Fruit fly (Drosophila melanogaster) whole organism, embryonic: ENCODE data around the gene CG15337.
A peak's percentile ranks its signal among the peaks of the same experiment; 100 is the strongest.

Experiments
- Abd-B ChIP-seq: fragments of 200-800 bp; sonication (Bioruptor generic); optimal IDR thresholded peaks from 2 replicates; lab custom pipeline; 2018; ENCODE audit warnings: missing biosample characterization, mild to moderate bottlenecking, missing genetic modification characterization, moderate library complexity
- Ada2b ChIP-seq: fragments of 200-800 bp; sonication (Bioruptor generic); IDR thresholded peaks from 2 replicates; pipeline ENCODE4 v1.3.6; 2022; ENCODE audit warnings: missing biosample characterization, missing genetic modification characterization
- Adf1 ChIP-seq: fragments of 200-800 bp; sonication (Bioruptor generic); IDR thresholded peaks from 2 replicates; pipeline ENCODE4 v1.3.6; 2022; ENCODE audit warnings: missing biosample characterization, missing genetic modification characterization
- Aef1 ChIP-seq: fragments of 200-800 bp; sonication (Bioruptor generic); IDR thresholded peaks from 3 replicates; pipeline ENCODE4 v1.3.6; 2022; ENCODE audit warnings: missing biosample characterization, missing genetic modification characterization
- Awh ChIP-seq: fragments of 200-800 bp; sonication (Bioruptor generic); IDR thresholded peaks from 2 replicates; pipeline ENCODE4, ENCODE4 v1.3.6; 2022; ENCODE audit warnings: missing biosample characterization, missing genetic modification characterization
- BEAF-32 ChIP-seq: fragments of 200-800 bp; sonication (Bioruptor generic); optimal IDR thresholded peaks from 3 replicates; lab custom pipeline; 2017; ENCODE audit warnings: missing biosample characterization, missing genetic modification characterization, mild to moderate bottlenecking, moderate library complexity, missing genetic modification reagents
- Bdp1 ChIP-seq: fragments of 200-800 bp; sonication (Bioruptor generic); optimal IDR thresholded peaks from 3 replicates; lab custom pipeline; 2016; ENCODE audit warnings: missing biosample characterization, missing genetic modification characterization
- C15 ChIP-seq: fragments of 200-800 bp; sonication (Bioruptor generic); IDR thresholded peaks from 3 replicates; pipeline ENCODE4 v1.3.6; 2022; ENCODE audit warnings: missing biosample characterization, missing genetic modification characterization
- CG10321 ChIP-seq: fragments of 200-800 bp; sonication (Bioruptor generic); IDR thresholded peaks from 2 replicates; pipeline ENCODE4 v1.3.6; 2022; ENCODE audit warnings: missing biosample characterization, missing genetic modification characterization
- CG10654 ChIP-seq: fragments of 200-800 bp; sonication (Bioruptor generic); optimal IDR thresholded peaks from 2 replicates; lab custom pipeline; 2016; ENCODE audit warnings: missing biosample characterization, missing genetic modification characterization
- CG11560 ChIP-seq: fragments of 200-800 bp; sonication (Bioruptor generic); IDR thresholded peaks from 3 replicates; pipeline ENCODE4 v1.3.6; 2022; ENCODE audit warnings: missing biosample characterization, missing genetic modification characterization
- CG1233 ChIP-seq: fragments of 200-800 bp; sonication (Bioruptor generic); optimal IDR thresholded peaks from 4 replicates; lab custom pipeline; 2018; ENCODE audit warnings: missing biosample characterization, mild to moderate bottlenecking, missing genetic modification characterization
- CG14667 ChIP-seq: fragments of 200-800 bp; sonication (Bioruptor generic); IDR thresholded peaks from 2 replicates; pipeline ENCODE4 v1.3.6; 2022; ENCODE audit warnings: missing biosample characterization, missing genetic modification characterization
- CG17912 ChIP-seq: fragments of 200-800 bp; sonication (Bioruptor generic); optimal IDR thresholded peaks from 2 replicates; lab custom pipeline; 2018; ENCODE audit warnings: missing biosample characterization, mild to moderate bottlenecking, missing genetic modification characterization
- CG2129 ChIP-seq: fragments of 200-800 bp; sonication (Bioruptor generic); IDR thresholded peaks from 2 replicates; pipeline ENCODE4 v1.3.6; 2022; ENCODE audit warnings: missing biosample characterization, missing genetic modification characterization; ENCODE audit not compliant: partially characterized antibody
- CG34422 ChIP-seq: fragments of 200-800 bp; sonication (Bioruptor generic); IDR thresholded peaks from 3 replicates; pipeline ENCODE4 v1.3.6; 2022; ENCODE audit warnings: missing biosample characterization, missing genetic modification characterization
- CG43689 ChIP-seq: fragments of 200-800 bp; sonication (Bioruptor generic); IDR thresholded peaks from 2 replicates; pipeline ENCODE4 v1.3.6; 2022; ENCODE audit warnings: missing biosample characterization, missing genetic modification characterization
- CG4820 ChIP-seq: fragments of 200-800 bp; sonication (Bioruptor generic); optimal IDR thresholded peaks from 3 replicates; lab custom pipeline; 2016; ENCODE audit warnings: missing biosample characterization, missing genetic modification characterization
- CG6683 ChIP-seq: fragments of 200-800 bp; sonication (Bioruptor generic); optimal IDR thresholded peaks from 2 replicates; lab custom pipeline; 2017; ENCODE audit warnings: missing biosample characterization, mild to moderate bottlenecking, missing genetic modification characterization, missing genetic modification reagents
- CG6765 ChIP-seq: fragments of 200-800 bp; sonication (Bioruptor generic); optimal IDR thresholded peaks from 3 replicates; lab custom pipeline; 2017; ENCODE audit warnings: missing biosample characterization, mild to moderate bottlenecking, missing genetic modification characterization
- CG9876 ChIP-seq: fragments of 200-800 bp; sonication (Bioruptor generic); optimal IDR thresholded peaks from 2 replicates; lab custom pipeline; 2016; ENCODE audit warnings: missing biosample characterization, missing genetic modification characterization
- Dad ChIP-seq: fragments of 200-800 bp; sonication (Bioruptor generic); optimal IDR thresholded peaks from 3 replicates; lab custom pipeline; 2016; ENCODE audit warnings: missing biosample characterization, missing genetic modification characterization
- Eip74EF ChIP-seq, 2 experiments: fragments of 200-800 bp in 1 of 2; fragments of >200 bp in 1 of 2; sonication (Bioruptor generic) in 1 of 2; optimal IDR thresholded peaks; 2 replicates each; lab custom pipeline; 2017 to 2019; ENCODE audit warnings: missing biosample characterization in 2 of 2, missing genetic modification characterization in 2 of 2, mild to moderate bottlenecking in 1 of 2, moderate library complexity in 1 of 2
- HLH3B ChIP-seq: fragments of 200-800 bp; sonication (Bioruptor generic); IDR thresholded peaks from 2 replicates; pipeline ENCODE4 v1.3.6; 2022; ENCODE audit warnings: missing biosample characterization, missing genetic modification characterization
- Sin3A ChIP-seq: fragments of >200 bp; optimal IDR thresholded peaks from 2 replicates; lab custom pipeline; 2018
- Stat92E ChIP-seq, 3 experiments: fragments of >200 bp in 2 of 3; fragments of 200-800 bp in 1 of 3; sonication (Bioruptor generic) in 1 of 3; optimal IDR thresholded peaks; 2 replicates each; lab custom pipeline; 2017 to 2019; ENCODE audit warnings: missing biosample characterization in 3 of 3, missing genetic modification characterization in 3 of 3, mild to moderate bottlenecking in 1 of 3, moderate library complexity in 1 of 3
- Xbp1 ChIP-seq: fragments of 200-800 bp; sonication (Bioruptor generic); optimal IDR thresholded peaks from 3 replicates; lab custom pipeline; 2016; ENCODE audit warnings: missing biosample characterization, mild to moderate bottlenecking, missing genetic modification characterization
- ab ChIP-seq: fragments of 200-800 bp; sonication (Bioruptor generic); optimal IDR thresholded peaks from 2 replicates; lab custom pipeline; 2016; ENCODE audit warnings: missing biosample characterization, missing genetic modification characterization
- abd-A ChIP-seq: fragments of 200-800 bp; sonication (Bioruptor generic); optimal IDR thresholded peaks from 3 replicates; lab custom pipeline; 2019; ENCODE audit warnings: missing biosample characterization, mild to moderate bottlenecking, missing genetic modification characterization, moderate library complexity
- ap ChIP-seq: fragments of 200-800 bp; sonication (Bioruptor generic); IDR thresholded peaks from 2 replicates; pipeline ENCODE4 v1.3.6; 2022; ENCODE audit warnings: missing biosample characterization, missing genetic modification characterization
- ara ChIP-seq: fragments of 200-800 bp; sonication (Bioruptor generic); IDR thresholded peaks from 2 replicates; pipeline ENCODE4 v1.3.6; 2022; ENCODE audit warnings: missing biosample characterization, missing genetic modification characterization
- ash1 ChIP-seq: fragments of 200-800 bp; sonication (Bioruptor generic); optimal IDR thresholded peaks from 2 replicates; lab custom pipeline; 2018; ENCODE audit warnings: missing biosample characterization, mild to moderate bottlenecking, missing genetic modification characterization
- bbx ChIP-seq: fragments of 200-800 bp; sonication (Bioruptor generic); IDR thresholded peaks from 2 replicates; pipeline ENCODE4 v1.3.6; 2022; ENCODE audit warnings: missing biosample characterization, missing genetic modification characterization; ENCODE audit not compliant: partially characterized antibody
- bowl ChIP-seq: fragments of 200-800 bp; sonication (Bioruptor generic); IDR thresholded peaks from 2 replicates; pipeline ENCODE4 v1.3.6; 2022; ENCODE audit warnings: missing biosample characterization, missing genetic modification characterization
- dati ChIP-seq: fragments of 200-800 bp; sonication (Bioruptor generic); IDR thresholded peaks from 2 replicates; pipeline ENCODE4 v1.3.6; 2022; ENCODE audit warnings: missing biosample characterization, missing genetic modification characterization
- eve ChIP-seq, 2 experiments: fragments of >200 bp; optimal IDR thresholded peaks; 2 replicates each; lab custom pipeline; 2017; ENCODE audit warnings: missing biosample characterization in 2 of 2, missing genetic modification characterization in 2 of 2
- exex ChIP-seq: fragments of 200-800 bp; sonication (Bioruptor generic); optimal IDR thresholded peaks from 4 replicates; lab custom pipeline; 2018; ENCODE audit warnings: missing biosample characterization, mild to moderate bottlenecking, missing genetic modification characterization, moderate library complexity
- grn ChIP-seq: fragments of 200-800 bp; sonication (Bioruptor generic); optimal IDR thresholded peaks from 3 replicates; lab custom pipeline; 2017; ENCODE audit warnings: missing biosample characterization, missing genetic modification characterization
- gro ChIP-seq: fragments of 200-800 bp; sonication (Bioruptor generic); optimal IDR thresholded peaks from 2 replicates; lab custom pipeline; 2016; ENCODE audit warnings: missing biosample characterization, missing genetic modification characterization
- ham ChIP-seq: fragments of 200-800 bp; sonication (Bioruptor generic); IDR thresholded peaks from 2 replicates; pipeline ENCODE4 v1.3.6; 2022; ENCODE audit warnings: missing biosample characterization, missing genetic modification characterization
- ind ChIP-seq: fragments of 200-800 bp; sonication (Bioruptor generic); optimal IDR thresholded peaks from 3 replicates; lab custom pipeline; 2016; ENCODE audit warnings: missing biosample characterization, missing genetic modification characterization
- lola ChIP-seq, 3 experiments: fragments of >200 bp in 2 of 3; fragments of 200-800 bp in 1 of 3; sonication (Bioruptor generic) in 1 of 3; optimal IDR thresholded peaks; 2 replicates each; lab custom pipeline; 2017 to 2019; ENCODE audit warnings: missing biosample characterization in 3 of 3, missing genetic modification characterization in 3 of 3, mild to moderate bottlenecking in 1 of 3, moderate library complexity in 1 of 3
- lov ChIP-seq, 2 experiments: fragments of 200-800 bp in 1 of 2; fragments of >200 bp in 1 of 2; sonication (Bioruptor generic) in 1 of 2; IDR thresholded peaks in 1 of 2; optimal IDR thresholded peaks in 1 of 2; 2 replicates in 1 of 2; 3 replicates in 1 of 2; pipeline versions ENCODE4 v1.3.6 to Lab custom; 2017 to 2022; ENCODE audit warnings: missing biosample characterization in 1 of 2, missing genetic modification characterization in 1 of 2
- luna ChIP-seq: fragments of 200-800 bp; sonication (Bioruptor generic); optimal IDR thresholded peaks from 2 replicates; lab custom pipeline; 2016; ENCODE audit warnings: missing biosample characterization, missing genetic modification characterization
- nau ChIP-seq: fragments of 200-800 bp; sonication (Bioruptor generic); optimal IDR thresholded peaks from 3 replicates; lab custom pipeline; 2017; ENCODE audit warnings: missing biosample characterization, mild to moderate bottlenecking, missing genetic modification characterization, missing genetic modification reagents
- oc ChIP-seq: fragments of 200-800 bp; sonication (Bioruptor generic); optimal IDR thresholded peaks from 2 replicates; lab custom pipeline; 2018; ENCODE audit warnings: missing biosample characterization, mild to moderate bottlenecking, missing genetic modification characterization, moderate library complexity
- prd ChIP-seq, 3 experiments: fragments of >200 bp in 2 of 3; fragments of 200-800 bp in 1 of 3; sonication (Bioruptor generic) in 1 of 3; optimal IDR thresholded peaks in 2 of 3; IDR thresholded peaks in 1 of 3; 2 replicates in 2 of 3; 3 replicates in 1 of 3; pipeline versions ENCODE4 v1.3.6 to Lab custom; 2017 to 2022; ENCODE audit warnings: missing biosample characterization in 1 of 3, missing genetic modification characterization in 1 of 3
- shn ChIP-seq: fragments of 200-800 bp; sonication (Bioruptor generic); optimal IDR thresholded peaks from 3 replicates; lab custom pipeline; 2016; ENCODE audit warnings: missing biosample characterization, missing genetic modification characterization
- stc ChIP-seq: fragments of 200-800 bp; sonication (Bioruptor generic); IDR thresholded peaks from 2 replicates; pipeline ENCODE4 v1.3.6; 2022; ENCODE audit warnings: missing biosample characterization, missing genetic modification characterization
- tio ChIP-seq: fragments of 200-800 bp; sonication (Bioruptor generic); optimal IDR thresholded peaks from 2 replicates; lab custom pipeline; 2017; ENCODE audit warnings: missing biosample characterization, missing genetic modification characterization, inconsistent platforms

The CG15337 gene

DNA sequence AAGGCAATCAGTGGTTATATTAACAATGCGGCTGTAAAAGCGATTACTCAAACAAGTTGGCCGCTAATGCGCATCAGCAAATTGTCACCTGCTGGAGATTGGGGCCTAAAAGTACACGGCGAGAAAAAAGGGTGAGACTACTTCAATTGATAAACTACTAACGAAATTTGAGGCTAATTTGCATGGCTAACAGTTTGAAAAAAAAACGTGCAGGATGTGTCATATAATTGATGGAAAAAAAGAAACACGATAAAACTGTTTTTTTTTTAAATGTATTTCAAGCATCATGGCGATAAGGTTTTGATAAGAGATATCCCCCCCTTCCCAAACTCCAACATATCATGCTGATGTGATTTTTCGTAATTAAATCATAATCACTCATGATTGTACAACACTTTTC lies 47.1 kb upstream of the CG15337 start (continued):
- TF ChIP-seq luna (GFP tag; lab: Kevin White, UChicago) (no peak), prd (optimal IDR thresholded peaks at IDR 0.05; lab: Kevin White, UChicago) (no peak), prd (GFP tag; IDR thresholded peaks at IDR 0.05; lab: Robert Waterston, UW) (no peak; the same call in 2 of the 3 replicates), Stat92E (GFP tag; optimal IDR thresholded peaks at IDR 0.05; lab: Kevin White, UChicago) (no peak), eve (GFP tag; optimal IDR thresholded peaks at IDR 0.05; lab: Kevin White, UChicago) (no peak), CG34422 (GFP tag; lab: Robert Waterston, UW) (no peak), Sin3A (lab: Kevin White, UChicago) (no peak), lola (GFP tag; optimal IDR thresholded peaks at IDR 0.05; lab: Kevin White, UChicago) (no peak), tio (GFP tag; lab: Kevin White, UChicago) (no peak), nau (GFP tag; lab: Kevin White, UChicago) (peak; percentile 27), ham (0 out of 2 replicates have a peak, but pooled peaks have one; percentile 14), HLH3B (GFP tag; lab: Robert Waterston, UW) (no peak), Eip74EF (GFP tag; optimal IDR thresholded peaks at IDR 0.05; lab: Kevin White, UChicago) (no peak), bbx (GFP tag; lab: Robert Waterston, UW) (no peak), CG4820 (GFP tag; lab: Kevin White, UChicago) (no peak), Awh (no peak), abd-A (tag; lab: Kevin White, UChicago) (no peak), CG2129 (GFP tag; lab: Robert Waterston, UW) (no peak), BEAF-32 (GFP tag; lab: Kevin White, UChicago) (no peak), gro (GFP tag; lab: Kevin White, UChicago) (peak; percentile 31), ind (GFP tag; lab: Kevin White, UChicago) (no peak), Bdp1 (GFP tag; lab: Kevin White, UChicago) (no peak), ap (GFP tag; lab: Robert Waterston, UW) (no peak), Xbp1 (GFP tag; lab: Kevin White, UChicago) (peak; percentile 34), dati (GFP tag; lab: Robert Waterston, UW) (no peak), CG6683 (GFP tag; lab: Kevin White, UChicago) (no peak), Abd-B (GFP tag; lab: Kevin White, UChicago) (peak; percentile 42), ab (GFP tag; lab: Kevin White, UChicago) (no peak), C15 (GFP tag; lab: Robert Waterston, UW) (0 out of 3 replicates have a peak, but pooled peaks have one; percentile 13), stc (GFP tag; lab: Robert Waterston, UW) (0 out of 2 replicates have a peak, but pooled peaks have one; percentile 12), shn (no peak), ash1 (GFP tag; lab: Kevin White, UChicago) (no peak), CG6765 (peak; percentile 21), CG11560 (tag; lab: Robert Waterston, UW) (no peak), Adf1 (GFP tag; lab: Robert Waterston, UW) (peak; percentile 11; the same call in 1 of the 2 replicates), CG9876 (GFP tag; lab: Kevin White, UChicago) (no peak), lov (optimal IDR thresholded peaks at IDR 0.05; lab: Kevin White, UChicago) (no peak), lov (GFP tag; IDR thresholded peaks at IDR 0.05; lab: Robert Waterston, UW) (no peak), ara (GFP tag; lab: Robert Waterston, UW) (no peak), grn (GFP tag; lab: Kevin White, UChicago) (no peak), Dad (GFP tag; lab: Kevin White, UChicago) (no peak), Aef1 (GFP tag; lab: Robert Waterston, UW) (peak; percentile 41; the same call in 1 of the 3 replicates), CG14667 (GFP tag; lab: Robert Waterston, UW) (no peak), CG10654 (no peak), CG1233 (GFP tag; lab: Kevin White, UChicago) (no peak), exex (tag; lab: Kevin White, UChicago) (no peak), oc (no peak), CG10321 (GFP tag; lab: Robert Waterston, UW) (no peak), CG43689 (GFP tag; lab: Robert Waterston, UW) (no peak), CG17912 (GFP tag; lab: Kevin White, UChicago) (no peak), bowl (GFP tag; lab: Robert Waterston, UW) (no peak), Ada2b (GFP tag; lab: Robert Waterston, UW) (peak; percentile 16; the same call in 1 of the 2 replicates)
